Worm (Caenorhabditis elegans): ENCODE data around the gene daf-1.
"Not testable (repeated sequence)": the region's sequence is repeated elsewhere in the genome, so short reads cannot be mapped to it uniquely, and the experiment has no call there.

Gene daf-1

ce11 chrIV:102848-103247 lies 29.4 kb upstream of the daf-1 start (continued):
- TF ChIP-seq nhr-76 (tag; optimal IDR thresholded peaks at IDR 0.05), result no peak
- TF ChIP-seq tbx-2 (tag; optimal IDR thresholded peaks at IDR 0.05), result peak; percentile 51
- no peak for TF ChIP-seq fkh-10 (GFP tag; optimal IDR thresholded peaks at IDR 0.05)
- no peak for TF ChIP-seq ceh-82 (tag; optimal IDR thresholded peaks at IDR 0.05)
- peak in 1 of 2 experiments; percentile 46 for TF ChIP-seq lsy-2 (tag; optimal IDR thresholded peaks at IDR 0.05)
- TF ChIP-seq mdl-1 (tag; optimal IDR thresholded peaks at IDR 0.05), result peak in 1 of 2 experiments; percentile 50
- no peak for TF ChIP-seq lin-39 (tag; optimal IDR thresholded peaks at IDR 0.05)
- no peak for TF ChIP-seq aha-1 (tag; optimal IDR thresholded peaks at IDR 0.05)
- TF ChIP-seq unc-130 (tag; optimal IDR thresholded peaks at IDR 0.05), result peak; percentile 36
- no peak for TF ChIP-seq lir-3 (tag; optimal IDR thresholded peaks at IDR 0.05; ENCODE audit: poor library complexity)
- no peak for TF ChIP-seq C34B4.2 (tag; optimal IDR thresholded peaks at IDR 0.05)
- TF ChIP-seq nhr-20 (tag; optimal IDR thresholded peaks at IDR 0.05), result peak; percentile 74
- peak; percentile 74 for TF ChIP-seq nhr-90 (tag; optimal IDR thresholded peaks at IDR 0.05; ENCODE audit: poor library complexity)
- TF ChIP-seq zip-4 (GFP tag; optimal IDR thresholded peaks at IDR 0.05), result no peak
- TF ChIP-seq ama-1 (optimal IDR thresholded peaks at IDR 0.05), result no peak
- TF ChIP-seq nhr-85 (tag), result peak; percentile 97
- no peak for TF ChIP-seq mep-1 (tag; optimal IDR thresholded peaks at IDR 0.05)
- TF ChIP-seq elt-3 (tag; optimal IDR thresholded peaks at IDR 0.05), result peak in 3 of 6 experiments; percentile 31 to 69 (median 52)
- no peak for TF ChIP-seq hlh-17 (GFP tag; optimal IDR thresholded peaks at IDR 0.05; ENCODE audit: borderline replicate concordance)
- TF ChIP-seq aly-2 (tag; optimal IDR thresholded peaks at IDR 0.05), result no peak
- no peak for TF ChIP-seq pag-3 (tag; optimal IDR thresholded peaks at IDR 0.05; ENCODE audit: borderline replicate concordance, insufficient read depth)
- no peak for TF ChIP-seq egl-13 (tag; optimal IDR thresholded peaks at IDR 0.05)

ce11 chrIV:109307-109706 lies 22.9 kb upstream of the daf-1 start, which contains the start of gene B0545.4:
B0545.4 (minus strand) TSS chrIV:109407.
- TF ChIP-seq fos-1 (tag; optimal IDR thresholded peaks at IDR 0.05) (no peak), sox-4 (tag; optimal IDR thresholded peaks at IDR 0.05) (no peak), ets-5 (GFP tag; IDR thresholded peaks at IDR 0.05) (no peak), nhr-77 (tag; optimal IDR thresholded peaks at IDR 0.05) (no peak), mdl-1 (tag; optimal IDR thresholded peaks at IDR 0.05) (no peak), unc-30 (tag; optimal IDR thresholded peaks at IDR 0.05) (no peak), lin-39 (tag; optimal IDR thresholded peaks at IDR 0.05) (no peak), C04F5.9 (tag; optimal IDR thresholded peaks at IDR 0.05) (no peak), lsy-2 (tag; optimal IDR thresholded peaks at IDR 0.05) (no peak), nhr-19 (GFP tag; conservative IDR thresholded peaks at IDR 0.05) (no peak), lin-35 (GFP tag; optimal IDR thresholded peaks at IDR 0.05) (no peak), nhr-28 (tag; optimal IDR thresholded peaks at IDR 0.05) (no peak), pqm-1 (tag; optimal IDR thresholded peaks at IDR 0.05) (no peak)

ce11 chrIV:111377-111776 lies 20.8 kb upstream of the daf-1 start, which contains the start of gene F29C4.4:
F29C4.4 (plus strand) TSS chrIV:111677.
- TF ChIP-seq F16B12.6, nhr-237, xbp-1 (tag; optimal IDR thresholded peaks at IDR 0.05): not testable (repeated sequence)

ce11 chrIV:118786-119185 lies 13.4 kb upstream of the daf-1 start:
- TF ChIP-seq ces-1 (GFP tag; optimal IDR thresholded peaks at IDR 0.05) (no peak), jun-1 (tag; optimal IDR thresholded peaks at IDR 0.05) (no peak), lin-15B (tag; optimal IDR thresholded peaks at IDR 0.05) (no peak), unc-62 (GFP tag; optimal IDR thresholded peaks at IDR 0.05) (no peak), fkh-4 (tag; optimal IDR thresholded peaks at IDR 0.05; ENCODE audit: borderline replicate concordance) (no peak), sup-37 (GFP tag; optimal IDR thresholded peaks at IDR 0.05) (no peak), ceh-82 (tag; optimal IDR thresholded peaks at IDR 0.05) (no peak), efl-3 (GFP tag; optimal IDR thresholded peaks at IDR 0.05) (no peak), ceh-88 (GFP tag; IDR thresholded peaks at IDR 0.05) (no peak), ceh-90 (tag; optimal IDR thresholded peaks at IDR 0.05) (no peak), pag-3 (tag; optimal IDR thresholded peaks at IDR 0.05; ENCODE audit: borderline replicate concordance, insufficient read depth) (no peak), hlh-17 (GFP tag; optimal IDR thresholded peaks at IDR 0.05; ENCODE audit: borderline replicate concordance) (no peak), nhr-28 (tag; optimal IDR thresholded peaks at IDR 0.05) (no peak), fkh-8 (tag; optimal IDR thresholded peaks at IDR 0.05) (no peak), alr-1 (tag; optimal IDR thresholded peaks at IDR 0.05; ENCODE audit: borderline replicate concordance) (no peak)

Data from whole organism, L1 larva.